Fruit fly (Drosophila melanogaster): ENCODE data around the gene Atg4a.

Atg4a gene

dm6 chr2L:1080802-1081464 lies at the start of gene Atg4a:
Gene Atg4a (plus strand): TSS chr2L:1080911.
- no peak for TF ChIP-seq noc (tag; optimal IDR thresholded peaks at IDR 0.05)

- no peak for TF ChIP-seq noc (tag; optimal IDR thresholded peaks at IDR 0.05)
Observed at dm6 chr2L:1036811-1037296, 43.9 kb upstream of the Atg4a start, which contains the start of gene gNacalpha. Gene gNacalpha (plus strand): TSS chr2L:1037246.

- peak; percentile 14 for TF ChIP-seq noc (tag; optimal IDR thresholded peaks at IDR 0.05)
Observed at dm6 chr2L:1043195-1043990, 37.3 kb upstream of the Atg4a start.

- no peak for TF ChIP-seq noc (tag; optimal IDR thresholded peaks at IDR 0.05)
Observed at dm6 chr2L:1047245-1047644, 33.5 kb upstream of the Atg4a start.

DNA sequence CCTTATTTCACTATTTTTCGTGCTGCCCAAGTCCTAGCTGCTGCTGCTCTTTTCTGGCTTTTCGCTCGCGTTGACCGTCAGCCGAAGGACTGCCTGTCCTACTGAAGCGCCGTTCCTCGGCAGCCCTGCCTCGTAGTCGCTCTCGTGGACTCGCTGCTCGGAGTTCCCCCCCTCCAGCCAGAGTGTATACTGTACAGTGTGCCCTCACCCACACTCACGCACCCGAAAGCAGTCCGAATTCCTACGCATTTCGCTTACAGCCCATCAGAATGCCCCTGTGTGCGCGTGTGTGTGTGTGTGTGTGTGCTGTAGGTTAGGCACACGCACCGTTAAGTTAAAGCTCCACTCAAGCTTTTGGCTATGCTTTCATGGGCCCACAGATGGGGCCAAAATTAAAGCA lies 32.7 kb upstream of the Atg4a start, which contains the start of gene IA-2:
Gene IA-2, minus strand, starts transcription at position 89 of the 400 bp plus-strand sequence.
- no peak for TF ChIP-seq noc (tag; optimal IDR thresholded peaks at IDR 0.05)

DNA sequence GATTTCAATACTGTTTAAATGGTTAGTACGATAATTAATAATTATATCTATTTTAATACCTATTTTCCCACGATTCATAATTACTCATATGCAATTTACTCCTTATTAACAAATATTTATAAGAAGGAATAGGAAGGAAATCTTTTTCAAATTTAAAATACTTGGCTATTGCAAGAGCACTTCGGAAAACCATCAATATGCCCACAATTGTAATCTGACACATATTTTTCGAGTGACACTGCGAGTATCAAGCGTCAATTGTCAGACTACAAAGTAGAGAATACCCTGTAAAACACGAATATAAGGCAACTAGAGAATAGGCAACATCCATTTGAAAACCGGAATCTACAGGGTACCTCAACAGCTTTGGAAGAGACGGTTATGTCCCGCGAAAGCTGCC lies 32.3 kb upstream of the Atg4a start:
- no peak for TF ChIP-seq noc (tag; optimal IDR thresholded peaks at IDR 0.05)

dm6 chr2L:1048846-1049245 lies 31.9 kb upstream of the Atg4a start:
- no peak for TF ChIP-seq noc (tag; optimal IDR thresholded peaks at IDR 0.05)

dm6 chr2L:1049361-1049760 lies 31.4 kb upstream of the Atg4a start:
- TF ChIP-seq noc (tag; optimal IDR thresholded peaks at IDR 0.05) = no peak

DNA sequence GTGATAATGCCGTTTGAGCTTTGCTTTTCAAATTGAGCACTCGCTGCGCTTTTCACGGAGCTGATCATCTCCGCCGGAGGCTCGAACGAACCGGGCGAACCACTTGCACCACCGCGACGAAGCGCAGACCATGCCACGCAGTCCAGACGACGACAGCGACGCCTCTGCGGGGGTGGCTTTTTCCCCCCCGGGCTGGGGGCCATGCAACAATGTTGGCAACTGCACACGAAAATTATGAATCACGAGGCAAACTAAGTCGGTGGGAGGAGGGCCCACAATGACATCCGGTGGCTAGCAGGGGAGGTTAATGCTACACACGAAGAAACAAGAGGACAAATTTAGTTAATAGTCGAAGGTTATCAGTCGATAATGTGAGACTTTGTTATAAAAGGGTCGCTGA lies 24.1 kb upstream of the Atg4a start:
- TF ChIP-seq noc (tag; optimal IDR thresholded peaks at IDR 0.05) = no peak

- no peak for TF ChIP-seq noc (tag; optimal IDR thresholded peaks at IDR 0.05)
Observed at dm6 chr2L:1057513-1057912, 23.2 kb upstream of the Atg4a start.

DNA sequence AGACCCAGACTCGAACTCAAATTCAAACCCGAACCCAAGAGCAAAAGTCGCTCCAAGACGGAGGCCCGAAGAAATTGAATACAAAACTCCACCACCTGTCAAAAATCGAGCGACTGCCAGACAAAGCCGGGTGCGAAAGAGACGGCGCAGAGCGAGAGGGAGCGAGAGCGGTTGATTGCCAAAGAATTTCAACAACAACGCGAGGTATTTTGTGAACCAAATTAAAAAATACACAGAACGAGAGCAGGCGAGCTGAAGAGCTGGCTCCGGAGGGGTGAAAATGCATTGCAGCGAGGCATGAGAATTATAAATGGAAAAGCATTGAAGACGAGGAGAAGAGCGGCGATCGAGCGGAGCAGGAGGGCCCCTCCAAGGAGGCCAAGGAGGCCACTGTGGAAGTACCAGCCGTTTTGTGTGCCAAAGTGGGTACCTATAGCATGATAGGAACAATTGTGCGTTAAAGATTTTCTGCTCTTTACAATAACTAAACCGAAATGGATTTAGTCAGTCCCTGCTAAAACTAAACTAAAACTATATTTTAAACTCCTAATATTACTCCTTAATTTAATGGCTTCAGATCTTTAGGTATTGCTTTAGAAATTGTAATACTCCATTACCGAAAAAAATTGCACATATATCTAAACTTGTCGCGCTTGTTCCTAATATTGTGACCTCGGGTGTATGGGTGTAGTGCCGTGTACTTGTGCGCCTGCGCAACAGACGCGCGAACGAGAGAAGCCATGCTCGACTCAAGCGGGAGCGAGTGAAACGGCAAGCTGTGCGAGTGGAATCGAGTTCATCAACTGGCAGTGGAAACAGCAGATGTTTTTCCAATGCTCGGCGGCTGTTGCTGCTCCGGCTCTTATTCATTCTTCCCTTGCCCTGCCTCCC lies 18.0 kb upstream of the Atg4a start:
- no peak for TF ChIP-seq noc (tag; optimal IDR thresholded peaks at IDR 0.05)

- no peak for TF ChIP-seq noc (tag; optimal IDR thresholded peaks at IDR 0.05)
Observed at dm6 chr2L:1063695-1064094, 17.0 kb upstream of the Atg4a start.

- no peak for TF ChIP-seq noc (tag; optimal IDR thresholded peaks at IDR 0.05)
Observed at dm6 chr2L:1064544-1064943, 16.2 kb upstream of the Atg4a start.

dm6 chr2L:1065038-1065437 lies 15.7 kb upstream of the Atg4a start:
- TF ChIP-seq noc (tag; optimal IDR thresholded peaks at IDR 0.05) = no peak

DNA sequence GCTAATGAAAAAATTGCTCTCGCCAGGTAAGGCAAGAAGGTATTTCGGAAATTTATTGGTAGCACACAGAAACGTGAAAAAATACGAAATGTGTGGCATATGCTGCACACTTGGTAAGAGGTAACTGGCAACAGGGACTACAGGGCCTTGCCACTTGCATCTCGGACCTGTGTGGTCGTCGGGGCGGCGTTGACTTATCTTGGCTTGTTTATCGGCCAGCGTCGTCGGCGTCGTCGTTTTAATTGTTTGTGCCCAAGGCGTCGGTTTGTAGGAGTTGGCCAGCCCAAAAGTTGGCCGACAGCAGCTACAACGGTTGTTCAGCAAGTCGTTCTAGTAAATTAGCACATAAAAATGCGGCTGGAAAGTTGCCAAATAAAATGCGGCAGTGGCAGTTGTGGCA lies 14.4 kb upstream of the Atg4a start:
- no peak for TF ChIP-seq noc (tag; optimal IDR thresholded peaks at IDR 0.05)

dm6 chr2L:1068004-1068403 lies 12.7 kb upstream of the Atg4a start:
- TF ChIP-seq noc (tag; optimal IDR thresholded peaks at IDR 0.05) = no peak
